Fruit fly (Drosophila melanogaster): ENCODE measurements around the gene CG13358.

Gene CG13358

DNA sequence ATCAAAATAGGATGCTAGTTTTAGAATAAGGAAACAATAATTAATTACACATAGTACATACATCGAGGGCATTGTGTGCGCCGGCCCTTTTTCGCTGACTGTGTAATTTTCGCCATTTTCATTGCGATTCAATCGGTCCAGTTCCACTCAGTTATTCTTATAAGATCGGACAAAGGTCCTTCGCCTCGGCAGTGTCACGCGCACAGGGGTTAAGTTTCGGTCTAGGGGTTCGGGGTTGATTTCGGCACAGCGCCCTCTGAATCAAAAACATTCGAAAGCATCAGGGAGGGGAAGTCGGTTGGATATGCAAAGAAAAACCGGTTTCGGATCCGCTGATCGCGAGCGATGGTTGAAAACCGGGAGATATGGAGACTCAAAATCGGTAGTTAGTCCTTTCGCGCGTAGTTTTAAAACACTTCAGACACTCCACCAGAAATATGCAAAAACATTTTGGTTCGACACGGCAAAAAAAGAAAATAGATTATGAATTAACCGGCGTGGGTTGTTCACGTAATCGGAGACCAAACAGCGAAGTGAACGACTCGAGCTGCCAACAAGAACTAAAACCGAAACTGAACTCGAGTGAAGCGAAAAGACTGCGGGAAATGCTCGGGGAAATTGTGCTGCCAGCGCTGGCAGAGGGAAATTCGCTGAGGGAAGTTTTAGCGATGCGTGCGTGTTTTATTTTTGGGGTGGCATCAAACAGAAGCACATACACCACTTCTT, 31.4 kb upstream of the CG13358 start:
- no peak for TF ChIP-seq GATAd (GFP tag; optimal IDR thresholded peaks at IDR 0.05)

DNA sequence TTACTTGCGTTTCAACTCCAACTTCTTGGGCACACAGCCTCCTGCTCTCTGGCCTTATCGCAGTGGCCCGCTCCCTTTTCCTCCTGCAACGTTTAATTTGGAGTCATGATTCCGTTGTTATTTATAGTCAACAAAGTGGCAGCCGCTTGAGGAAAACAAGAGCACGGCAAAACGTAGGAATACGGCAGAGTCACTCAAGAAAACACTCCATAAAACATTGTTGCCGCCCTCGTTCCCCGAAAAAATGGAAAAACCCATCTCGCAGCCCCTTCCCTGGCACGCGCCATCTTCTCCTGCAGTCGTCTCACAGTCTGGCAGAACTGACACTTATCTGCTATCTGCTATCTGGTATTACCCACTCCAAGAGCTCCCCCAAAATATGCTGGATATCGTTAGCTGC, 20.2 kb upstream of the CG13358 start:
- no peak for TF ChIP-seq Hnf4 (GFP tag; optimal IDR thresholded peaks at IDR 0.05)

DNA sequence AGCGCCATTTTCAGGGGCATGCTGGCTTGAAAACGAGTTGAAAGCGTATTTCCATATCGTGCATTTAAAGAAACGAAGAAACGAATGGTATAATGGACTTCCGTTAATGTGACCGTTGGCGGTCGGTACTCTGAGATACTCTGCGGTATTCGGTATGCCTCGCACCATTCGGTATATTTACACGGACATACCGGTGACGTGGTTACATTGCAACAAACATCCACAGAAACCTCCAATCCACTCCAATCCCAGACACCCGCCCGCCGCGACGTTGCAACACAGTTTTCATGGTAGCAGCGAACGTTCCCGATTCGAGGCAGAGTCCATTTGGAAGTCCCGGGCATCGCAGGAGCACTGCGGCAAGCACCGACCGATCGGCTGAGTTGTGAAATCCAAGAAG, 1.2 kb upstream of the CG13358 start, which contains the start of gene Sec22:
TSS of gene Sec22 (plus strand) at position 170 of the 400 bp plus-strand sequence.
- no peak for TF ChIP-seq GATAd (GFP tag; optimal IDR thresholded peaks at IDR 0.05)
- peak; percentile 22 for TF ChIP-seq rgr (GFP tag; optimal IDR thresholded peaks at IDR 0.05)
- TF ChIP-seq OdsH (GFP tag; optimal IDR thresholded peaks at IDR 0.05) = no peak
- peak; percentile 16 for TF ChIP-seq Sp1 (GFP tag; optimal IDR thresholded peaks at IDR 0.05)
- TF ChIP-seq Rel (GFP tag; optimal IDR thresholded peaks at IDR 0.05) = no peak
- TF ChIP-seq Rel (tag; optimal IDR thresholded peaks at IDR 0.05) = no peak
- TF ChIP-seq Mio (GFP tag; optimal IDR thresholded peaks at IDR 0.05) = no peak
- TF ChIP-seq HLH106 (tag; optimal IDR thresholded peaks at IDR 0.05) = peak; percentile 18

DNA sequence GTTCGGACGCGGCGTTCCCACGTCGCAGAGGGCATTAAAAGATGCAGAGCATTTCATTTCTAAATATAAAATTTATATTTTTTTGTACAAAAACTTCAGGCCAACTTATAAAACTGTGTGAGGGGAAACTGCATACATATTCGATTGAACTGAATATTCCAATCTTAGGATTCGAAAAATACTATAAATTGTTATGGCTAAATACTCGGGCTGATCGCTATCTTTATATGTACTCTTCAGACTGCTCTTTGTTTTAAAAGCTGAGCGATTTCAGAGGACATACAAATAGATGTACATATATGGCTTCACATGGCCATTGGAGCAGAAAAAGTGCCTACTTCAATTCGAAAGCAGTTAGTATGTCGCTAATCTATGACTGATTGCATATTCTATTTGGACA, 1.4 kb downstream of the CG13358 start, which contains the start of gene CG13359:
TSS of gene CG13359 (minus strand) at position 101 of the 400 bp plus-strand sequence.
- no peak for TF ChIP-seq GATAd (GFP tag; optimal IDR thresholded peaks at IDR 0.05)

DNA sequence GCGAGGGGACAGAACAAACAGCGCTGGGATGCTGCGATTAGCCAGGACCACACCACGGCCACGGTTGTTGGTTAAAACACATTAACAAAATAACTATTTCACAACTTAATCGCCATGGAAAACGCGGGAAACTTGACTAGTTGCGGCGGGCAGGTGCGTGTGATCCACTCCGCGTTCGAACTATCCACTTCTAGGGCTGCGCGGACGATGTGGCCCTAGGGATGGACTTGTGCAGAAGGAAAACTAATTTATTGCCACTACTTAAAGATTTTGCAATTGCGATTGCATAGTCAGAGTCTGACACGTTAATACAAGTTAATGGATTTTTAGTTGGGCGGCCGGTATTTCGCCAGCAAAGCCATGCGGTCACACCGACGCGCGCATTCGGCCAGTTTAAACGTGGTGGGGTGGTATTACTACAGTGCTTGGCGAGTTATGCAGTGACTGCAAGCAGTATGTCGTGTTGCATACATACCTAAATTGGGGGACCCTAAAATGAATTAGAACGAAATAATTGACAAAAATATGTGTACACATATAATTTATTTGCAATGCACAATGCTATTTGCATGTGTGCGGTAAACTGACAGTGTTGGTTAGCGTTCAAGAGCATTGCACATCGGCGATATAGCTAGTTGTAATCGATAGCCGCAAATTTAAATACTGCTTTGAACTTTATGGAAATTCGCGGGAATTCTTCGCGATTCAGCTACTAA, 3.4 kb downstream of the CG13358 start, which contains the start of gene Rbf:
TSS of gene Rbf (minus strand) at position 323 of the 716 bp plus-strand sequence.
- TF ChIP-seq Mio (GFP tag; optimal IDR thresholded peaks at IDR 0.05) (no peak), Myc (optimal IDR thresholded peaks at IDR 0.05) (peak; percentile 3), Rel (GFP tag; optimal IDR thresholded peaks at IDR 0.05) (no peak), Rel (tag; optimal IDR thresholded peaks at IDR 0.05) (peak; percentile 16), psq (GFP tag; optimal IDR thresholded peaks at IDR 0.05) (no peak), h (GFP tag; optimal IDR thresholded peaks at IDR 0.05) (peak; percentile 17), foxo (GFP tag; optimal IDR thresholded peaks at IDR 0.05) (peak in 1 of 2 experiments; percentile 24)

DNA sequence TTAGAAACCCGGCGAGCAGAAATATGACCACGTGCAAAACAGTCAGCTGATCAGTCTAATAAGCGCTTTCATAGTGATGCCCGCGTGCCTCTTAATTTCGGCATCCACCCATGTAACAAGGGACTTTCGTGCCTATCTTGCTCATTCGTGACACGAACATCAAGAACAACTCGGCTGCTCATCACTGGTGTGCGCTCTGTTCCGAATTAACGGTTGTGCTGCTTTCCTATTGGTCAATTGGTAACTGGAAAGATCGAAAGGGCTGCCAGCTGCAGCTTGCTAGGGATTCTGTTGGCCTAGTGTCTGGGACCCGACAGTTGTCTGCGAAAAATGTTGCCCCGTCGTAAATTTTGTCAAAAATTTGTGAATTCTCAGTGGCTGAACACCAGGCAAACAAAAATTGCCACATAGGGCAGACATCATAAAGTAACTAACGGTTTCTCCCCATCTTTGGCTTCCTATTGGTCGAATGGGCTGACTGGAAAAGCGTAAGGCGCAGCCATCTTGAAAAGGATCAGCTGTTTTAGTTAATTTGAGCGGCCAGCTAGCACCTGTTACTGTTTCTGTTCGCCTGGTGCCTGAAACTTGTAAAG, 8.2 kb downstream of the CG13358 start:
- TF ChIP-seq N (GFP tag; optimal IDR thresholded peaks at IDR 0.05) = no peak
- peak; percentile 45 for TF ChIP-seq br (GFP tag; optimal IDR thresholded peaks at IDR 0.05)
- no peak for TF ChIP-seq pan (optimal IDR thresholded peaks at IDR 0.05)
- no peak for TF ChIP-seq CrebA (GFP tag; optimal IDR thresholded peaks at IDR 0.05; ENCODE audit: borderline replicate concordance)
- TF ChIP-seq Sp1 (GFP tag; optimal IDR thresholded peaks at IDR 0.05) = peak; percentile 36
- TF ChIP-seq psq (GFP tag; optimal IDR thresholded peaks at IDR 0.05) = no peak
- peak; percentile 1 for TF ChIP-seq HLH106 (tag; optimal IDR thresholded peaks at IDR 0.05)
- no peak for TF ChIP-seq dsf (GFP tag; optimal IDR thresholded peaks at IDR 0.05; ENCODE audit: borderline replicate concordance)
- peak; percentile 26 for TF ChIP-seq h (GFP tag; optimal IDR thresholded peaks at IDR 0.05)
- TF ChIP-seq jim (GFP tag; optimal IDR thresholded peaks at IDR 0.05) = no peak
- TF ChIP-seq CG9705 (GFP tag; optimal IDR thresholded peaks at IDR 0.05) = no peak
- no peak for TF ChIP-seq usp (GFP tag; optimal IDR thresholded peaks at IDR 0.05)
- no peak for TF ChIP-seq Rel (GFP tag; optimal IDR thresholded peaks at IDR 0.05)
- TF ChIP-seq Rel (tag; optimal IDR thresholded peaks at IDR 0.05) = peak; percentile 75
- TF ChIP-seq Dfd (GFP tag; optimal IDR thresholded peaks at IDR 0.05) = no peak
- no peak for TF ChIP-seq dl (GFP tag; optimal IDR thresholded peaks at IDR 0.05; ENCODE audit: insufficient read depth in 1 of 2, partially characterized antibody in 2 of 2)
- peak; percentile 36 for TF ChIP-seq rgr (GFP tag; optimal IDR thresholded peaks at IDR 0.05)
- no peak for TF ChIP-seq brk (GFP tag; optimal IDR thresholded peaks at IDR 0.05)
- TF ChIP-seq tai (GFP tag; optimal IDR thresholded peaks at IDR 0.05) = no peak
- TF ChIP-seq dmrt93B (GFP tag; optimal IDR thresholded peaks at IDR 0.05) = no peak
- peak; percentile 32 to 63 for TF ChIP-seq foxo (GFP tag; optimal IDR thresholded peaks at IDR 0.05)
- peak; percentile 94 for TF ChIP-seq woc (GFP tag; optimal IDR thresholded peaks at IDR 0.05)
- no peak for TF ChIP-seq Jra (GFP tag; optimal IDR thresholded peaks at IDR 0.05)
- TF ChIP-seq GATAd (GFP tag; optimal IDR thresholded peaks at IDR 0.05) = no peak
- TF ChIP-seq OdsH (GFP tag; optimal IDR thresholded peaks at IDR 0.05) = no peak
- no peak for TF ChIP-seq CG32264 (GFP tag; optimal IDR thresholded peaks at IDR 0.05)
- TF ChIP-seq ey (GFP tag; optimal IDR thresholded peaks at IDR 0.05) = peak; percentile 3
- no peak for TF ChIP-seq Abd-B (GFP tag; optimal IDR thresholded peaks at IDR 0.05)
- no peak for TF ChIP-seq lola (GFP tag; optimal IDR thresholded peaks at IDR 0.05)
- TF ChIP-seq Hnf4 (GFP tag; optimal IDR thresholded peaks at IDR 0.05) = no peak
- TF ChIP-seq sage (GFP tag; optimal IDR thresholded peaks at IDR 0.05) = no peak
- peak; percentile 89 for TF ChIP-seq fru (GFP tag; optimal IDR thresholded peaks at IDR 0.05)
- TF ChIP-seq Hr78 (GFP tag; optimal IDR thresholded peaks at IDR 0.05) = no peak
- TF ChIP-seq Vsx2 (GFP tag; optimal IDR thresholded peaks at IDR 0.05; ENCODE audit: partially characterized antibody) = no peak

Measured in whole organism, wandering third instar larva.